Worm (Caenorhabditis elegans) whole organism, young adult: ENCODE results near the gene ced-3.

Source experiments
- C06A6.2 ChIP-seq: fragments of 200-800 bp; sonication (Bioruptor generic); conservative IDR thresholded peaks from 2 replicates; pipeline ENCODE4 v1.3.6; 2022; ENCODE audit warnings: missing genetic modification characterization, missing compliant biosample characterization
- F22D6.2 ChIP-seq: sonication (generic microtip); optimal IDR thresholded peaks from 2 replicates; lab custom pipeline; 2016; ENCODE audit warnings: mild to moderate bottlenecking, missing genetic modification characterization, missing compliant biosample characterization
- F23B12.7 ChIP-seq: sonication (generic microtip); optimal IDR thresholded peaks from 2 replicates; lab custom pipeline; 2017; ENCODE audit warnings: missing genetic modification characterization, mild to moderate bottlenecking, missing compliant biosample characterization, antibody characterized with exemption, moderate library complexity; ENCODE audit not compliant: insufficient read depth
- F37B4.10 ChIP-seq: fragments of 200-800 bp; sonication (Bioruptor generic); IDR thresholded peaks from 2 replicates; pipeline ENCODE4 v1.3.6; 2022; ENCODE audit warnings: missing genetic modification characterization, missing compliant biosample characterization
- F52B5.7 ChIP-seq: sonication (generic microtip); optimal IDR thresholded peaks from 2 replicates; lab custom pipeline; 2016; ENCODE audit warnings: mild to moderate bottlenecking, missing genetic modification characterization, missing compliant biosample characterization
- F55B11.4 ChIP-seq: sonication (generic microtip); optimal IDR thresholded peaks from 2 replicates; lab custom pipeline; 2016; ENCODE audit warnings: missing compliant biosample characterization, missing genetic modification characterization, borderline replicate concordance; ENCODE audit not compliant: insufficient read depth
- F57C9.4 ChIP-seq: sonication (generic microtip); optimal IDR thresholded peaks from 2 replicates; lab custom pipeline; 2017; ENCODE audit warnings: mild to moderate bottlenecking, missing genetic modification characterization, missing compliant biosample characterization
- T07F8.4 ChIP-seq: sonication (generic microtip); optimal IDR thresholded peaks from 2 replicates; lab custom pipeline; 2016; ENCODE audit warnings: mild to moderate bottlenecking, missing genetic modification characterization, moderate library complexity, missing compliant biosample characterization
- Y53F4B.3 ChIP-seq: fragments of 200-800 bp; sonication (Bioruptor generic); IDR thresholded peaks from 2 replicates; pipeline ENCODE4 v1.3.6; 2022; ENCODE audit warnings: missing genetic modification reagents, missing genetic modification characterization, missing compliant biosample characterization
- Y56A3A.18 ChIP-seq: fragments of 200-800 bp; sonication (Bioruptor generic); IDR thresholded peaks from 2 replicates; pipeline ENCODE4 v1.3.6; 2022; ENCODE audit warnings: missing genetic modification reagents, missing genetic modification characterization, missing compliant biosample characterization
- Y67H2A.10 ChIP-seq: fragments of 200-800 bp; sonication (Bioruptor generic); conservative IDR thresholded peaks from 2 replicates; pipeline ENCODE4 v1.3.6; 2022; ENCODE audit warnings: missing genetic modification reagents, missing genetic modification characterization, missing compliant biosample characterization
- ZK185.1 ChIP-seq: sonication (generic microtip); optimal IDR thresholded peaks from 2 replicates; lab custom pipeline; 2016; ENCODE audit warnings: mild to moderate bottlenecking, missing genetic modification characterization, missing compliant biosample characterization; ENCODE audit not compliant: poor library complexity, severe bottlenecking
- aptf-3 ChIP-seq: fragments of 200-800 bp; sonication (Bioruptor generic); IDR thresholded peaks from 2 replicates; pipeline ENCODE4 v1.3.6; 2022; ENCODE audit warnings: missing genetic modification characterization, missing compliant biosample characterization
- athp-1 ChIP-seq: sonication (generic microtip); optimal IDR thresholded peaks from 2 replicates; lab custom pipeline; 2017; ENCODE audit warnings: mild to moderate bottlenecking, missing genetic modification characterization, missing compliant biosample characterization
- bed-1 ChIP-seq: fragments of 200-800 bp; sonication (Bioruptor generic); IDR thresholded peaks from 2 replicates; pipeline ENCODE4 v1.3.6; 2022; ENCODE audit warnings: missing genetic modification reagents, missing genetic modification characterization, missing compliant biosample characterization
- cebp-1 ChIP-seq, 2 experiments: fragments of 200-800 bp in 1 of 2; sonication (Bioruptor generic) in 1 of 2; sonication (generic microtip) in 1 of 2; IDR thresholded peaks in 1 of 2; optimal IDR thresholded peaks in 1 of 2; 2 replicates each; pipeline versions ENCODE4 v1.3.6 to Lab custom; 2017 to 2022; ENCODE audit warnings: missing compliant biosample characterization in 2 of 2, missing genetic modification characterization in 2 of 2, mild to moderate bottlenecking in 1 of 2, missing genetic modification reagents in 1 of 2, moderate library complexity in 1 of 2
- cebp-2 ChIP-seq: fragments of 200-800 bp; sonication (Bioruptor generic); IDR thresholded peaks from 2 replicates; pipeline ENCODE4 v1.3.6; 2022; ENCODE audit warnings: missing genetic modification characterization, missing compliant biosample characterization
- ceh-100 ChIP-seq: fragments of 200-800 bp; sonication (Bioruptor generic); IDR thresholded peaks from 2 replicates; pipeline ENCODE4 v1.3.6; 2022; ENCODE audit warnings: missing genetic modification reagents, missing genetic modification characterization, missing compliant biosample characterization
- ceh-27 ChIP-seq: fragments of 200-800 bp; sonication (Bioruptor generic); optimal IDR thresholded peaks from 2 replicates; lab custom pipeline; 2018; ENCODE audit warnings: mild to moderate bottlenecking, missing genetic modification characterization, moderate library complexity, missing compliant biosample characterization
- ceh-40 ChIP-seq: fragments of 200-800 bp; sonication (Bioruptor generic); IDR thresholded peaks from 2 replicates; pipeline ENCODE4 v1.3.6; 2022; ENCODE audit warnings: missing genetic modification characterization, missing compliant biosample characterization
- chd-7 ChIP-seq: sonication (generic microtip); optimal IDR thresholded peaks from 2 replicates; lab custom pipeline; 2016; ENCODE audit warnings: mild to moderate bottlenecking, missing genetic modification characterization, moderate library complexity, missing compliant biosample characterization
- dpff-1 ChIP-seq: sonication (generic microtip); optimal IDR thresholded peaks from 2 replicates; lab custom pipeline; 2017; ENCODE audit warnings: mild to moderate bottlenecking, missing genetic modification characterization, missing compliant biosample characterization
- ekl-4 ChIP-seq: fragments of 200-800 bp; sonication (Bioruptor generic); IDR thresholded peaks from 2 replicates; pipeline ENCODE4 v1.3.6; 2022; ENCODE audit warnings: missing genetic modification reagents, missing genetic modification characterization, missing compliant biosample characterization
- ets-4 ChIP-seq: fragments of 200-800 bp; sonication (Bioruptor generic); optimal IDR thresholded peaks from 2 replicates; lab custom pipeline; 2018; ENCODE audit warnings: mild to moderate bottlenecking, missing genetic modification characterization, missing compliant biosample characterization
- fkh-3 ChIP-seq: sonication (generic microtip); optimal IDR thresholded peaks from 2 replicates; lab custom pipeline; 2016; ENCODE audit warnings: mild to moderate bottlenecking, missing genetic modification characterization, missing compliant biosample characterization
- him-1 ChIP-seq: sonication (generic microtip); optimal IDR thresholded peaks from 2 replicates; lab custom pipeline; 2016; ENCODE audit warnings: missing genotype, missing genetic modification reagents, missing genetic modification characterization, missing compliant biosample characterization
- hlh-12 ChIP-seq: sonication (generic microtip); optimal IDR thresholded peaks from 2 replicates; lab custom pipeline; 2016; ENCODE audit warnings: missing genetic modification characterization, missing compliant biosample characterization
- hmg-1.2 ChIP-seq: fragments of 200-800 bp; sonication (Bioruptor generic); IDR thresholded peaks from 2 replicates; pipeline ENCODE4 v1.3.6; 2022; ENCODE audit warnings: missing genetic modification reagents, missing genetic modification characterization, missing compliant biosample characterization
- lin-54 ChIP-seq: fragments of 200-800 bp; sonication (Bioruptor generic); optimal IDR thresholded peaks from 2 replicates; lab custom pipeline; 2018; ENCODE audit warnings: mild to moderate bottlenecking, missing genetic modification characterization, missing compliant biosample characterization
- lsy-27 ChIP-seq: sonication (generic microtip); optimal IDR thresholded peaks from 2 replicates; lab custom pipeline; 2017; ENCODE audit warnings: missing genetic modification characterization, mild to moderate bottlenecking, missing compliant biosample characterization, antibody characterized with exemption, missing genotype, borderline replicate concordance; ENCODE audit not compliant: insufficient read depth
- madf-3 ChIP-seq: fragments of 200-800 bp; sonication (Bioruptor generic); IDR thresholded peaks from 2 replicates; pipeline ENCODE4 v1.3.6; 2022; ENCODE audit warnings: missing genetic modification reagents, missing genetic modification characterization, missing compliant biosample characterization
- nfyb-1 ChIP-seq: fragments of 200-800 bp; sonication (Bioruptor generic); IDR thresholded peaks from 2 replicates; pipeline ENCODE4 v1.3.6; 2022; ENCODE audit warnings: missing genetic modification reagents, missing genetic modification characterization, missing compliant biosample characterization
- nhr-27 ChIP-seq: fragments of 200-800 bp; sonication (Bioruptor generic); optimal IDR thresholded peaks from 2 replicates; lab custom pipeline; 2018; ENCODE audit warnings: mild to moderate bottlenecking, missing genetic modification characterization, moderate library complexity, missing compliant biosample characterization
- pbrm-1 ChIP-seq: fragments of 200-800 bp; sonication (Bioruptor generic); IDR thresholded peaks from 2 replicates; pipeline ENCODE4 v1.3.6; 2022; ENCODE audit warnings: missing genetic modification reagents, missing genetic modification characterization, missing compliant biosample characterization
- pha-4 ChIP-seq: fragments of 150-350 bp; sonication (generic microtip); optimal IDR thresholded peaks from 2 replicates; lab custom pipeline; 2014; ENCODE audit warnings: missing biosample characterization, missing genetic modification reagents, missing genetic modification characterization
- rec-8 ChIP-seq, 2 experiments: sonication (generic microtip); optimal IDR thresholded peaks; 2 replicates each; lab custom pipeline; 2016; ENCODE audit warnings: mild to moderate bottlenecking in 2 of 2, missing genetic modification characterization in 2 of 2, missing genetic modification reagents in 2 of 2, missing genotype in 2 of 2, missing biosample characterization in 1 of 2, missing compliant biosample characterization in 1 of 2, moderate library complexity in 1 of 2
- sea-2 ChIP-seq: fragments of 200-800 bp; sonication (Bioruptor generic); IDR thresholded peaks from 2 replicates; pipeline ENCODE4 v1.3.6; 2022; ENCODE audit warnings: missing genetic modification characterization, missing compliant biosample characterization
- snpc-1.1 ChIP-seq: sonication (generic microtip); optimal IDR thresholded peaks from 2 replicates; lab custom pipeline; 2017; ENCODE audit warnings: missing genetic modification characterization, mild to moderate bottlenecking, missing compliant biosample characterization, antibody characterized with exemption, moderate library complexity, missing genotype, missing genetic modification reagents; ENCODE audit not compliant: insufficient read depth
- snpc-1.3 ChIP-seq: sonication (generic microtip); optimal IDR thresholded peaks from 2 replicates; lab custom pipeline; 2017; ENCODE audit warnings: missing genetic modification characterization, mild to moderate bottlenecking, missing compliant biosample characterization, antibody characterized with exemption, moderate library complexity, missing genotype, missing genetic modification reagents; ENCODE audit not compliant: insufficient read depth
- snpc-4 ChIP-seq, 5 experiments: fragments of 150-350 bp in 1 of 5; sonication (generic microtip) in 4 of 5; optimal IDR thresholded peaks; 2 replicates each; lab custom pipeline; 2014 to 2018; ENCODE audit warnings: missing genetic modification characterization in 5 of 5, missing biosample characterization in 3 of 5, antibody characterized with exemption in 2 of 5, mild to moderate bottlenecking in 2 of 5, missing compliant biosample characterization in 2 of 5, missing genotype in 2 of 5, moderate library complexity in 2 of 5, missing genetic modification reagents in 1 of 5
- unc-62 ChIP-seq: fragments of 150-350 bp; optimal IDR thresholded peaks from 2 replicates; lab custom pipeline; 2014; ENCODE audit warnings: missing biosample characterization, missing genetic modification reagents, missing genetic modification characterization
- ztf-18 ChIP-seq: sonication (generic microtip); optimal IDR thresholded peaks from 2 replicates; lab custom pipeline; 2016; ENCODE audit warnings: missing genotype, mild to moderate bottlenecking, missing genetic modification characterization, missing compliant biosample characterization
- ztf-28 ChIP-seq: fragments of 200-800 bp; sonication (Bioruptor generic); IDR thresholded peaks from 2 replicates; pipeline ENCODE4 v1.3.6; 2022; ENCODE audit warnings: missing genetic modification reagents, missing genetic modification characterization, missing compliant biosample characterization
- ztf-3 ChIP-seq: fragments of 200-800 bp; sonication (Bioruptor generic); optimal IDR thresholded peaks from 2 replicates; lab custom pipeline; 2018; ENCODE audit warnings: mild to moderate bottlenecking, missing genetic modification characterization, missing compliant biosample characterization

Gene ced-3

ce11 chrIV:13240078-13240841 lies 36.3 kb upstream of the ced-3 start, which contains the start of gene rpl-12:
Gene rpl-12, minus strand, starts transcription at chrIV:13240651.
- peak; percentile 75 for TF ChIP-seq snpc-4 (GFP tag; optimal IDR thresholded peaks at IDR 0.05; lab: Kevin White, UChicago)
- TF ChIP-seq snpc-4 (tag; optimal IDR thresholded peaks at IDR 0.05; lab: Kevin White, UChicago), result peak; percentile 81 to 90 (median 88)
- TF ChIP-seq pbrm-1 (GFP tag; lab: Robert Waterston, UW), result peak; percentile 98
- peak; percentile 28 for TF ChIP-seq ets-4
- TF ChIP-seq cebp-1 (GFP tag; IDR thresholded peaks at IDR 0.05; lab: Robert Waterston, UW), result peak; percentile 87
- peak; percentile 96 for TF ChIP-seq cebp-1 (tag; optimal IDR thresholded peaks at IDR 0.05; lab: Kevin White, UChicago)
- TF ChIP-seq F22D6.2 (tag; lab: Kevin White, UChicago), result peak; percentile 93
- TF ChIP-seq Y67H2A.10 (GFP tag; lab: Robert Waterston, UW), result peak; percentile 91
- peak; percentile 66 for TF ChIP-seq F52B5.7 (tag; lab: Kevin White, UChicago)
- peak; percentile 100 for TF ChIP-seq lin-54
- TF ChIP-seq athp-1 (tag; lab: Kevin White, UChicago), result peak; percentile 97
- TF ChIP-seq Y56A3A.18 (GFP tag; lab: Robert Waterston, UW), result peak; percentile 95
- no peak for TF ChIP-seq F55B11.4 (tag; lab: Kevin White, UChicago)
- TF ChIP-seq ekl-4 (GFP tag; lab: Robert Waterston, UW), result peak; percentile 98
- no peak for TF ChIP-seq dpff-1 (tag; lab: Kevin White, UChicago)
- TF ChIP-seq ztf-3 (GFP tag; lab: Kevin White, UChicago), result peak; percentile 60
- TF ChIP-seq nhr-27 (tag; lab: Kevin White, UChicago), result peak; percentile 7
- TF ChIP-seq ceh-100 (GFP tag; lab: Robert Waterston, UW), result peak; percentile 87
- peak; percentile 96 for TF ChIP-seq ZK185.1 (tag; lab: Kevin White, UChicago)
- TF ChIP-seq nfyb-1 (GFP tag; lab: Robert Waterston, UW), result peak; percentile 98
- TF ChIP-seq cebp-2 (GFP tag; lab: Robert Waterston, UW), result peak; percentile 98
- peak; percentile 69 for TF ChIP-seq ztf-18 (tag; lab: Kevin White, UChicago)
- TF ChIP-seq bed-1 (GFP tag; lab: Robert Waterston, UW), result no peak
- peak; percentile 94 for TF ChIP-seq pha-4
- TF ChIP-seq snpc-1.1 (tag; lab: Kevin White, UChicago), result peak; percentile 63
- peak; percentile 77; the same call in 1 of the 2 replicates for TF ChIP-seq sea-2 (GFP tag; lab: Robert Waterston, UW)
- peak; percentile 93 for TF ChIP-seq snpc-1.3 (tag; lab: Kevin White, UChicago)
- TF ChIP-seq aptf-3 (GFP tag; lab: Robert Waterston, UW), result no peak
- TF ChIP-seq lsy-27 (tag; lab: Kevin White, UChicago), result peak; percentile 17
- TF ChIP-seq chd-7 (tag; lab: Kevin White, UChicago), result peak; percentile 90
- peak; percentile 27 to 51 for TF ChIP-seq rec-8 (tag; optimal IDR thresholded peaks at IDR 0.05; lab: Kevin White, UChicago)
- peak; percentile 66 for TF ChIP-seq him-1
- peak; percentile 80; the same call in 1 of the 2 replicates for TF ChIP-seq ztf-28 (GFP tag; lab: Robert Waterston, UW)
- peak; percentile 44 for TF ChIP-seq T07F8.4 (tag; lab: Kevin White, UChicago)
- TF ChIP-seq Y53F4B.3, result 0 out of 2 replicates have a peak, but pooled peaks have one; percentile 23
- TF ChIP-seq hmg-1.2 (GFP tag; lab: Robert Waterston, UW), result peak; percentile 97
- TF ChIP-seq hlh-12, result no peak
- TF ChIP-seq unc-62, result peak; percentile 88
- TF ChIP-seq F57C9.4 (tag; lab: Kevin White, UChicago), result peak; percentile 10
- TF ChIP-seq fkh-3 (tag; lab: Kevin White, UChicago), result no peak
- TF ChIP-seq ceh-27 (GFP tag; lab: Kevin White, UChicago), result peak; percentile 98
- TF ChIP-seq F23B12.7 (tag; lab: Kevin White, UChicago), result peak; percentile 97
- TF ChIP-seq F37B4.10, result 0 out of 2 replicates have a peak, but pooled peaks have one; percentile 11
- peak; percentile 96 for TF ChIP-seq madf-3 (GFP tag; lab: Robert Waterston, UW)
- TF ChIP-seq C06A6.2 (GFP tag; lab: Robert Waterston, UW), result peak; percentile 94
- no peak for TF ChIP-seq ceh-40 (GFP tag; lab: Robert Waterston, UW)
